Fruit fly (Drosophila melanogaster) whole organism, larva: Measurements from ENCODE around the gene Cse1.

Experiments
- noc ChIP-seq: fragments of 200-800 bp; sonication (Bioruptor generic); optimal IDR thresholded peaks from 3 replicates; lab custom pipeline; 2019; ENCODE audit warnings: missing biosample characterization, mild to moderate bottlenecking, missing genetic modification characterization, moderate library complexity

Cse1 gene

DNA sequence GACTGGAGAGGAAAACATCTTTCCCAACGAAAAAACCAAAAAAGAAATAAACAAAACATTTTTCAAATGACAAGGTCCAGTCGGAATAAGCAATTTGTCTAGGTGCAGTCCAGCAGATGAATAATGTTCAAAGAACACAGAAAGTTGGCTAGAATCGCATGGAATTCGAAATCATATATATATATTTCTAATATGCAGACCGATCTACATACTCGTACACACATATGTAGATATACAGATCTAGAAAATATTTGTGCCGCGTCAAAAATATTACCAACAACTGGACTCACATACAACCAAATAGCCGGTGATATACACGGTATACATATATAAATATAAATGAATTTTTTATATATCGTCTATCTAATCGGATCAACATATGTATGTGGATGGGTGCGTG, 14.7 kb upstream of the Cse1 start:
- no peak for TF ChIP-seq noc (tag; lab: Kevin White, UChicago)

DNA sequence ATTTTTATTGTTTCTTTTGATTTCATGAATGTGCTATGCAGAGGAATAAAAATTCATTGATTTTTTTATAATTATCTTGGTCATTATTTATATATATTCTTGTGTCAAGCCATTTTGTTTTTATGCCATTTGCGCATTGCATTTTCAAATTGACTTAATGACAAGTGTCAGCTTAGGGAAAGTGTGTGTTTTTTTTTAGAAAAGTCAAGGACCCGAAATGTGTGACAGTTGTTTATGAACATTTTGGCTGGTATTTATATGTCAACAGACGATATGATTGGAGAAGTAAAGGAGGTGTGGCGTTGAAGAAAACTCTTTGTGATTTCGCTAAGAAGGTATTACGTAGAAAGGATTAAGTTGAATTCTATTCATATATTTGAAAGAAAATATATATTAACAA, 12.7 kb upstream of the Cse1 start, which contains the start of the genes SclA and SclB:
TSS of gene SclA (plus strand) at position 301 of the 400 bp plus-strand sequence.
TSS of gene SclB (plus strand) at position 301 of the 400 bp plus-strand sequence.
- no peak for TF ChIP-seq noc (tag; lab: Kevin White, UChicago)

DNA sequence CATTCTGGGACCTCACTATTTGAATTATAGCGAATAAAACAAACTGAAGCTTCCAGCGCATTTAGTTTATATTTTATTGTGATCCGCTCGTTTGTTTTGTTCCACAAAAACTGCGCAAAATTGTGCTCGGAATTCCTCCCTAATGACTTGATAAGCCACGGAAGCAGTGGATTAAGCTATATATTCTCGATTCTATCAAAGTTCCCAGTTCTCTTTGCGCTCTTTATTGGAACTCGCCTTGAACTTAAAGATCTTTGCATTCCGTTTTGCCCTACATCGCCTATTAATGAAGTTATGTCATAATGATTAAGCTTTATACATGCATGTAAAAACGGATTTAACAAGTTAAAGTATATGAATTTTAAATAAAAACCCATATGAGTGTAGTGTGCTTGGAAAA, 12.2 kb upstream of the Cse1 start, which contains the start of gene Nepl9:
TSS of gene Nepl9 (minus strand) at position 101 of the 400 bp plus-strand sequence.
- TF ChIP-seq noc (tag; lab: Kevin White, UChicago), result no peak

DNA sequence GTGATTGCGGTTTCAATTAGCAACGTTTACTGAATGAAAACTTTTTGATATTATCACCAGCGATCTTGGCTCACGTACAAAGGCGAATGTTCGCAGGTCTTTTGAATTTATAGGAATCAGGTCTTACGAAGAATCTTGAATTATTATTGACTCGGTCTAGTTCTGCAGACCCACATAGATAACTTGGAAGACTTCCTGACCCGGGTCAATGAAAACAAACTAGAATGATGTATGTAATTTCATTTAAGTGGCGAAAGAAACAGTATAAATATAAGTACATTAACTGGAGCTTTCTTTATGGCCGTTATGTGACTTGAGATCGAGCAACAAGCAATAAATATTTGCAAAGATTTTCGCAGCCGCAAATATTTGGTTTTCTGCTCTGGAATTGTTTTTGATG, 9.4 kb upstream of the Cse1 start, which contains the start of gene CG13282:
TSS of gene CG13282 (minus strand) at position 101 of the 400 bp plus-strand sequence.
- TF ChIP-seq noc (tag; lab: Kevin White, UChicago), result no peak

DNA sequence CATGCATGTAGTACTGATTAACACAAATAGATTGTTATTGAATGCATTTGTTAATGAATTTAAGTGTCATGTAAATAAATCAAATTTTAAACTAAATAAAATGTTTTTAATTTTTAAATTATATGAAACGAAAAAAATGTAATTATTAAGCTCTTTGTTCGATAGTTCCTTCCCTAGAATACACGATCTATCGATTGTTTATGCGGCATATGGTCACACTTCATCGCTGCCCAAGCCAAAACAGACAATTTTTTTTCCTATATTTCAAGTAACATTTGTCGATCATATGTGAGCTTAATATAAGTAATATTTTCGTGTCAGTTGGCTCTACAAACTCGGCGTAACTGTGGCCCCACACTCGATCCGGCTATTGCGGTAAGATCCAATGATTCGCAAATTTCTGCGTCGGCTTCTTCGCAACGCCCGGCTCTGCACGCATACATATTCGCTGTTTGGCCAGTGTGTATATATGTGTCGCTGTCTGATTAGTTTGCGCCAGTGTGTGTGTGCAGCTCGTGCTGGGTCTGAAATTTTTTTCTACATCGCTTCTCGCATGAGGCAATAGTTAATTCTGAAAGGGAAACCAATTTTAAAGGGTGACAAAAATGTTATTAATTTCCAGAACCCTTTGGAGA, 2.0 kb upstream of the Cse1 start, which contains the start of gene AspRS-m:
TSS of gene AspRS-m (plus strand) at position 207 of the 635 bp plus-strand sequence.
- no peak for TF ChIP-seq noc (tag; lab: Kevin White, UChicago)

DNA sequence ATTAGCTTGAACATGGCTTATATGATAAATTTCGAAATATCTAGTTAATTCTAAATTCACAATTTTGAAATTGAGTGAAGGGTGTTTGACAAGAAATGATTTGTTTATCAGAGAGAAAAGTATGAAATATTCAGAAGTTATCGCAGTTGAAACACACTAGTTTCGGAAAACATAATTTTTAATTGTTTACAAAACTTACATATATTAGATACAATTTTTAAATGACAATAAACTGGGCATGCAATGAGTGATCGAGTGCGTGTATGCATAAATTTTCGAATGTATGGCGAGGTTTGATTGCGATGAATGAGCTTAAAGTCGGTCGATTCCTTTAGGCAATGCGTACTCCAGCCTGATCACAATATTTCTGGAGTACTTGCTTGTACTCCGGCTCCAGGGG, 4.0 kb downstream of the Cse1 start, which contains the start of gene CG13280:
TSS of gene CG13280 (minus strand) at position 101 of the 400 bp plus-strand sequence.
- TF ChIP-seq noc (tag; lab: Kevin White, UChicago), result no peak

DNA sequence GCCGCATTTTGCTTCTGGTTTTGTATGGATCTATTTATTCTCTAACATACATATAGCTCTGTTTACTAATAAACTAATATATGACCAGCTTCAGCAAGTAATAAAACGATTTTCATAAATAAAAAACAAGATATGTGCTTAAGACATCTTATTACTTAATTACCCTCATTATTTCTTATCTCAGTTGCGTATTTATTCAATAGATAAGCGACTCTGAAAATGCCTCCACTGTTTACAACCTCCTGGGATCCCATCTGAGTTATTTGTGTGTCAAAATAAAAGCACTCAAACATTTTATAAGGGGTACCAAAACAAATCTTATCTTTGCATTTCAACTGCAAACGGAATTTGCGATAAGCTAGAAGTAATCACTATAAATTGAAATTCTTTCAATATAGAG, 5.3 kb downstream of the Cse1 start:
- TF ChIP-seq noc (tag; lab: Kevin White, UChicago), result peak; percentile 93

DNA sequence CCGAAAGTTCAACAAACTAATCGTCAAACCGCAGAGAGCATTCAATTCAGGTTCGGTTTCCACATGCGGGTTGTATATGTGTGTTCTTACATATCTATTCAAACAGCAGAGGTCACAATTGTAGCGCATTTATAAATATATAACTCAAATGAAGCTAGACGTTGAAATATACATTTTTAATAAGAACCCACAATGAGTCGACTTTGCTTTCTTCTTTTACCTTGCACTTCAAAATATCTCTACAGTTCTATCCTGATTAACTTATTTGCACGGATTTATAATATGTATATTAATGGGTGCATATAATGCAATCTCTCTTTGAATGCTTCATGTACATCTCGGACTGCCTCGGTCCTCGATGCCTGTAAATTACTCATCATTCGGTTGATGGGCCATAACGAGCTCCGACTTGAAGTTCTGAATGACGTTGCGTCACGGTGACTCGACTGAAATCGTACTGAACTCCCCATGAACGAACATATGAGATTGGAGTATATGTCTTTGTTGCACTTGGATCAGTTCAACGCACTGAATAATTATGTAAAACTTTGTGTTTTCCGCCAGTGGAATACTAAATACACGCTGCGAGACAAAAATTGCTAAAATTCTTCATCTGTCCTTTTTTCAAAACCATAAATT, 6.6 kb downstream of the Cse1 start:
- TF ChIP-seq noc (tag; lab: Kevin White, UChicago), result no peak

DNA sequence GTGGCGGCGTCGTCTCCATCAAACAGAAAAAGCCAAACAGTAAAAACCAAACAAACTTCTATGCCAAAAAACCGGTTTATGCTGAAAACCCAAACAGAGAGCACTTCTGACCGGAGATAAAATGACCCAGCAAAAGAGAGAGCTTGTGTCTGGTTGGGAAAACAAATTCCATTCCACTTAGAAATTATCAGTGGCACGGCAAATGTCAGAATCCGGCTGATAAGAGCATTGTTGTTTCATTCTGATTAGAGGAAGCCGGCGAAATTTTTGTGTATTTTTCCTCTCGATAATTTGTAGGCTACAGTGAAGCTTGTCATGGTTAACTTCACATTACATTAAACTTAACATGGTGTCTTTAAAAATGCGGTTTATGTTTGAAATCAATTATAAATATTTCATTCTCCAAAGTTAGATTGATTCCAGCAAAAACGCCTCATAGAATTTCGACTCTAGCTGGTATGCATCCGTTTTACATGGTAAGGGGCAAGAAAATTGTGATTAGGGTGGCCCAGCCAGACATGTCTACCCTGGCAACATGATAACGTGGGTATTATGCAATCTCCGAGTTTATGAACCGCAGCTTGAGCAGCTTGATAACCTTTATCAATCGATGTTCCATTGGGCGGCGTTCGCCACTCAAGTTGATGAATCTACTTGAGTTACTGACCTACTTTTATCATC, 7.4 kb downstream of the Cse1 start:
- TF ChIP-seq noc (tag; lab: Kevin White, UChicago), result peak; percentile 65

DNA sequence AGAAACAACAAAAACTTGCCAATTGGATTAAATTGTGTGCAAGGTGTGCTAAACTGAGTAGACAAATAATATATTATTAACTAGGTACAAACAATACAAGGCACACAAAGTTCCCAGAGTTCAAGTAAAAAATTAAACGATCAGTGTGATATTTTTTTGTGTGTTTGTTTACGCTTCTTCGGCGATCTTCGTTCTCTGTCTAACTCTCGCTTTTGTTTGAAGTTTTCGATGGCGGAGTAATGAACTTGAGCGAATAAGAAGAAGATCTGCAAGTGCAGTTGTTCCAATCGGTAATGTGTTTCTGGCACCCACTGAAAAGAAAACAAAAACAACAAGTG, 8.3 kb downstream of the Cse1 start:
- no peak for TF ChIP-seq noc (tag; lab: Kevin White, UChicago)

DNA sequence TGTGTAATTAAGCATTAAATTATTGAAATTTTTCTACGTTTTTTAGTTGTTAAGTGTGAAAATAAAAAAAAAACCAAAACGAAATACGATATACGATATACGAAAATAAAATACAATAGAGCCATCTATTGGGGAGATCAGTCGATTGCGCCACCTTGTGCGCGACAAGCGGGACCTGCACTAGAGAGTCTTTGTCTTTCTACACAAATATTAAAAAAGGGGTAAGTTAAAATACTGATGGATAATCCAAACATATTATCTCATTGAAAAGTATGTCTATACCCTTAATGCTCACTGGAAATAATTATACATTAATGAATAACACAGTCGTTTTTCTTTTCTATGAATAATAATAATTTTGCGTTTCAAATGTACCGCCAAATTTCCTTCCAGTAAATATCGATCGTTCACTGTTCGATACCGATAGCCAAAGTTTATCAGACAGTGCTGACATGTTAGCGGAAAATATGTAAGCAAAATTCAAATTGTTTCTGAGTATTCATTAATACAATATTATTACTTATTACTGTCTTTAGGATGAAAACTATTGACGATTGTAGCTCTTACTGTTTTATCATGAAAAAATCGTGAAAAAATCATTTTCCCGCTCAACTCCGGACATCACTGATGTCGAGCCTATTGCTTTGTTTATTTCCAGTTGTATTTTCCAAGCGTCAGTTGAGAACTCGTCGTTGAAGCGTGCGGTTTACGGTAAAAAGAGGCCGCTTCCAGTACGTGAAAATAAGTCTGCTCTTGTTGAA, 8.8 kb downstream of the Cse1 start, which contains the start of gene mdy:
TSS of gene mdy (plus strand) at position 672 of the 761 bp plus-strand sequence.
- no peak for TF ChIP-seq noc (tag; lab: Kevin White, UChicago)

DNA sequence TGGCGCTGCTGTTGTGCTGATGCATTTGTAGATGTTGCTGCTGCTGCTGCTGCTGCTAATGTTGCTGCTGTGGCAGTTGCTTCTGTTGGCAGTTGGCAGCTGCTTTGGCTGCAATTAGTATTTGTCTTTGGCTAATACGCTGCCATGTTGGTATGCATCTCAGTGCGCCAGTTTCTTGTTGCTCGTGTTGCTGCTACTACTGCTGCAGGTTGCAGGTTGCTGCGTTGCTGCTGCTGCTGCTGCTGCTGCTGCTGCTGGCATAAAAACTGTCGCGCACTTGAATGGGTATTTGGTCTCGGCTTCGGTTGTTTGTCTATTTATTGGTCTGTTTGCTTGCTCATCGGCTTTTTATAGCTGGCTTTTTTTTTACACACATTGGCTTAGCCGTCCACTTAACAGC, 16.3 kb downstream of the Cse1 start:
- no peak for TF ChIP-seq noc (tag; lab: Kevin White, UChicago)

DNA sequence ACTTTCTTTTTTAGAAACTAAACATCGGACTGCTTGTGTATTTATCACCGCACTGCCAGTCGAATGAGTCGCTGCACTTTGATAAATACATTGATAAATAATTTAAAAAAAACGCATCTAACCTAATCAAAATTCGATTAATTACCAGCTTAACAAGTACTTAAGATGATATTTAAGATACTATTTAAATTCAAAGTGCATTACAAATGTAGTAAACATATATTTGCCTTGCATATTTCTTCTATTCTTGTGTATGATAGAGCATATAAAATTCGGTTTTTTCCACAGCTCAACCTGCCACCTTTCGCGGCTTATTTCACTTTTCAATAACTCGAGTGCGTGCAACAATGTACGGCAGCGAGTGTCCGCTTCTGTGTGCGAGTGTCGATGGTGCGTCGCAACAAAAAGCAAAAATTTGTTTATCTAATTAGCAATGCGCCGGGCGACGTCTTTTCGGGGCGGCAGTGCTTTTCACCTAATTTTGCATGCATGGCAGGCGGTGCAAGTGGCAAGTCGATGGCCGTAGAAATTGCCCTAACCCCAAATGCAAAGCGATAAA, 20.6 kb downstream of the Cse1 start, which contains the start of gene CG13272:
TSS of gene CG13272 (plus strand) at position 509 of the 559 bp plus-strand sequence.
- no peak for TF ChIP-seq noc (tag; lab: Kevin White, UChicago)

DNA sequence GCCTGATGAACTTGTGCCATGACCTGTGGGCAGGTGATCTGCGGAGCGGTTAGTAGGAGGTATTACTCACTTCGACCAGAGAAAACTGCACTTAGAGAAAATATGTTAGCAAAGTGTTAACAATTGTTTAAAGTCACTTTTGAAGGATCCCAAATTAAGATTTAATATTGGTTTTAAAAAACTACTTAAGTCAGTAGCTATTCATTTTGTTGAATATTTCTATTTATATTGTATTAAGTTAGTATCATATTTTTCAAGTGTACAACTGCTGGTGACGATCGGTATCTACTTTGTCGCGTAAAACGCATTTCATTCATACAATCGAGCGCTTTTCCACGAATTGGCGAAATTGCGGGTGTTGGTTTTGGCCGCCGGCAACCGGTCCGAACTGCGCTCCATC, 21.4 kb downstream of the Cse1 start:
- no peak for TF ChIP-seq noc (tag; lab: Kevin White, UChicago)

DNA sequence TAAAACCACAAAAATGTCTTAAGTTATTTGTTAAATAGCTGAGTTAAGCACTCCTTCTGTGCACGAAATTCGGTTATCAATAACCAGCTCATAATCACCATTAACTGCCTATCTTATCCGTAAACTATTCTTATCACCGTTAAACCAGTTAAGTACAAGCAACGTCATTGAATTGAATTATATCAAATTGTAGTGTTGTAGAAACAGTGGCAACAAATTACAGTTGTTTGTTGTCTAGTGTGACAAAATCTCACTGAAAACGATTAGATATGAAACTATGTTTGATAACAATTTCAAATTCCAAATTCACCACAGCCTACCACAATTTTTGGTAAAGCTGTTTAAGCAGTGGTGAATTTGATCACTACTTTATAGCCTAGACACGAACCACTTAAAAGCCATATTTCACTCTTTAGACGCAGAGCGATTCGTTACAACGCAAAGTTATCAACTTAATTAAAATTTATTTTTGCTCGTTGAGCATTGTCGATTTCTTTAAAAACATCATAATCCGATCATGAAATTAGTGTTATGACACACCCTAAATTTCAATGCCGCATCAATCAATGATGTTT, 23.3 kb downstream of the Cse1 start:
- TF ChIP-seq noc (tag; lab: Kevin White, UChicago), result no peak
